Fruit fly (Drosophila melanogaster): ENCODE results near the gene eRF3.

DNA sequence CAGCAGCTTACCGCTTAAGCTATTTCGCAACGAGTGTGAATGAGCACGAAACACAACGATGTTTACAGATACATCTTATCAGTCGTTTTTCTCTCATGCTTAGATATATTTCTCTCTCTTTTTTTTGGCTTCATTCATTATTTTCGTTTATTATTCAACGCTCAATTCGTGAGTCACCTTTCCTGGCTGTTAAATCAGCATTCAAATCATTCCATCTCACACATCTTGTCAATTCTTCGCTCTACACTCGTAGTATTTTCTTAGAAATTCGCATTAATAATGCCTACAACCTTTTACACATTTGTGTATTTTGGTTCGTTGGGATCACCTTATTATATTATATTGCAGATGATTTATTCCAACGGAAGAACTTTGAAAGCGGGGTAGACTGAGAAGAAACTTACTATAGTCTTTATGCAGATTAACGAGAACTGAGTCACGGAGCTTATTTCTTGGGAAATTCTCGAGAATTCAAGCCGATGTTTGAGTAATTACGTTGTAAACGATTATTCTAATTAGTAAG, 29.6 kb upstream of the eRF3 start:
- no peak for TF ChIP-seq CTCF (optimal IDR thresholded peaks at IDR 0.05)
- no peak for TF ChIP-seq CG8478 (optimal IDR thresholded peaks at IDR 0.05)

Data from S2 (cell line).